Worm (Caenorhabditis elegans) whole organism, late embryonic: ENCODE results near the gene nspc-18.

ENCODE experiments used
- C38D4.7 ChIP-seq: fragments of 200-800 bp; sonication (Bioruptor generic); optimal IDR thresholded peaks from 2 replicates; lab custom pipeline; 2018; ENCODE audit warnings: mild to moderate bottlenecking, missing genetic modification characterization, moderate library complexity, missing compliant biosample characterization
- K02D7.2 ChIP-seq: sonication (generic microtip); optimal IDR thresholded peaks from 2 replicates; lab custom pipeline; 2017; ENCODE audit warnings: mild to moderate bottlenecking, missing genetic modification characterization, missing compliant biosample characterization
- Y22D7AL.16 ChIP-seq: sonication (generic microtip); optimal IDR thresholded peaks from 2 replicates; lab custom pipeline; 2016; ENCODE audit warnings: missing genetic modification characterization, missing compliant biosample characterization
- ama-1 ChIP-seq: fragments of 150-350 bp; optimal IDR thresholded peaks from 2 replicates; lab custom pipeline; 2014
- che-1 ChIP-seq: sonication (generic microtip); optimal IDR thresholded peaks from 2 replicates; lab custom pipeline; 2016; ENCODE audit warnings: mild to moderate bottlenecking, missing genetic modification characterization, missing compliant biosample characterization
- elt-2 ChIP-seq: sonication (generic microtip); optimal IDR thresholded peaks from 2 replicates; lab custom pipeline; 2016; ENCODE audit warnings: missing genetic modification reagents, missing genetic modification characterization, missing compliant biosample characterization
- ets-4 ChIP-seq: sonication (generic microtip); optimal IDR thresholded peaks from 2 replicates; lab custom pipeline; 2016; ENCODE audit warnings: missing genetic modification characterization, missing compliant biosample characterization
- hlh-30 ChIP-seq: sonication (generic microtip); optimal IDR thresholded peaks from 2 replicates; lab custom pipeline; 2017; ENCODE audit warnings: antibody characterized with exemption, missing genetic modification characterization, missing compliant biosample characterization; ENCODE audit not compliant: insufficient read depth
- nhr-11 ChIP-seq: fragments of 150-350 bp; optimal IDR thresholded peaks from 2 replicates; lab custom pipeline; 2014; ENCODE audit warnings: missing biosample characterization, missing genetic modification characterization
- pqm-1 ChIP-seq: sonication (generic microtip); optimal IDR thresholded peaks from 2 replicates; lab custom pipeline; 2016; ENCODE audit warnings: missing genetic modification characterization, missing compliant biosample characterization
- tbx-2 ChIP-seq: sonication (generic microtip); optimal IDR thresholded peaks from 2 replicates; lab custom pipeline; 2016; ENCODE audit warnings: missing genetic modification characterization, missing compliant biosample characterization

DNA sequence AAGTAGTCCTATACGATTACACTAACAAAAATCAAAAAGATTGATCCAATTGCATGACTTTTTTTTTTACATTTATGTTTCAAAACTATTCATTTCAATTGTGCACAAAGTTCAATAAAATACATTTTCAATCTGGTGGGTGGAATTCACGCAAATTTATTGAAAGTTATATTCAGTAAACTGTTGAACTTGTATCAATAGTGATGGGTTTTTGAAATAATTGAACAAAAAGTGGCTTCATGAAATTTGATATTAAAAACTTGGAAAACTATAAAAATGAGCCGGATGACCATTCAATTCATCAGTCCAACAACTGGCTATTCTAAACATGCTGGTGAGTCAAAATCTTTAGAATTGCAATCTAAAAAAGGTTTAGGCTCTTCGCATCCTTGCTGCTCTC is 4.2 kb downstream of the nspc-18 start, which contains the start of gene nspc-16:
- TF ChIP-seq hlh-30 (tag; lab: Kevin White, UChicago) (no peak), C38D4.7 (GFP tag; lab: Kevin White, UChicago) (no peak), ama-1 (lab: Kevin White, UChicago) (no peak), K02D7.2 (tag; lab: Kevin White, UChicago) (no peak), che-1 (no peak), pqm-1 (tag; lab: Kevin White, UChicago) (no peak), ets-4 (tag; lab: Kevin White, UChicago) (no peak), Y22D7AL.16 (tag; lab: Kevin White, UChicago) (no peak), tbx-2 (no peak), nhr-11 (tag; lab: Kevin White, UChicago) (no peak), elt-2 (tag; lab: Kevin White, UChicago) (no peak)
